Fruit fly (Drosophila melanogaster) whole organism, adult: Measurements from ENCODE around the gene CG31055.

Experiments
- CG11617 ChIP-seq: fragments of 200-800 bp; sonication (Bioruptor generic); optimal IDR thresholded peaks from 2 replicates; lab custom pipeline; 2017; ENCODE audit warnings: mild to moderate bottlenecking, missing biosample characterization, missing genetic modification reagents, missing genetic modification characterization
- CG14711 ChIP-seq: fragments of 200-800 bp; sonication (Bioruptor generic); optimal IDR thresholded peaks from 2 replicates; lab custom pipeline; 2018; ENCODE audit warnings: missing biosample characterization, mild to moderate bottlenecking, missing genetic modification characterization, moderate library complexity
- CG7045 ChIP-seq: fragments of 200-800 bp; sonication (Bioruptor generic); optimal IDR thresholded peaks from 2 replicates; lab custom pipeline; 2017; ENCODE audit warnings: missing biosample characterization, mild to moderate bottlenecking, missing genetic modification characterization
- CG7101 ChIP-seq: fragments of 200-800 bp; sonication (Bioruptor generic); optimal IDR thresholded peaks from 2 replicates; lab custom pipeline; 2018; ENCODE audit warnings: missing biosample characterization, mild to moderate bottlenecking, missing genetic modification characterization, moderate library complexity
- Crg-1 ChIP-seq: fragments of 200-800 bp; sonication (Bioruptor generic); optimal IDR thresholded peaks from 2 replicates; lab custom pipeline; 2016; ENCODE audit warnings: missing biosample characterization, missing genetic modification characterization
- Hr96 ChIP-seq: fragments of 200-800 bp; sonication (Bioruptor generic); optimal IDR thresholded peaks from 2 replicates; lab custom pipeline; 2016; ENCODE audit warnings: missing biosample characterization, missing genetic modification characterization
- bab1 ChIP-seq: fragments of 200-800 bp; sonication (Bioruptor generic); optimal IDR thresholded peaks from 3 replicates; lab custom pipeline; 2019; ENCODE audit warnings: missing biosample characterization, mild to moderate bottlenecking, missing genetic modification characterization, moderate library complexity
- cic ChIP-seq: fragments of 200-800 bp; sonication (Bioruptor generic); optimal IDR thresholded peaks from 2 replicates; lab custom pipeline; 2017; ENCODE audit warnings: missing biosample characterization, mild to moderate bottlenecking, missing genetic modification characterization, moderate library complexity
- cnc ChIP-seq, 2 experiments: fragments of >200 bp; optimal IDR thresholded peaks; 2 replicates each; lab custom pipeline; 2017
- ovo ChIP-seq: fragments of 200-800 bp; sonication (Bioruptor generic); optimal IDR thresholded peaks from 2 replicates; lab custom pipeline; 2016; ENCODE audit warnings: missing biosample characterization, missing genetic modification characterization
- pad ChIP-seq: fragments of 200-800 bp; sonication (Bioruptor generic); optimal IDR thresholded peaks from 3 replicates; lab custom pipeline; 2017; ENCODE audit warnings: missing biosample characterization, missing genetic modification characterization, mild to moderate bottlenecking, moderate library complexity, missing genetic modification reagents
- tj ChIP-seq: fragments of 200-800 bp; sonication (Bioruptor generic); optimal IDR thresholded peaks from 3 replicates; lab custom pipeline; 2017; ENCODE audit warnings: missing biosample characterization, mild to moderate bottlenecking, missing genetic modification characterization, moderate library complexity

dm6 chr3R:27652156-27652810, 35.7 kb downstream of the CG31055 start, which contains the start of gene RpS10a:
- TF ChIP-seq cic, result no peak
- TF ChIP-seq Crg-1 (GFP tag; lab: Kevin White, UChicago), result no peak
- no peak for TF ChIP-seq CG14711
- TF ChIP-seq tj (GFP tag; lab: Kevin White, UChicago), result no peak
- no peak for TF ChIP-seq CG7101
- no peak for TF ChIP-seq bab1 (GFP tag; lab: Kevin White, UChicago)
- no peak for TF ChIP-seq CG11617
- TF ChIP-seq Hr96, result no peak
- no peak for TF ChIP-seq ovo (GFP tag; lab: Kevin White, UChicago)
- no peak for TF ChIP-seq pad (GFP tag; lab: Kevin White, UChicago)
- TF ChIP-seq CG7045 (GFP tag; lab: Kevin White, UChicago), result no peak
- no peak for TF ChIP-seq cnc (optimal IDR thresholded peaks at IDR 0.05; lab: Kevin White, UChicago)
